Worm (Caenorhabditis elegans): ENCODE results near the gene aak-2.

ce11 chrX:16821533-16821932, 25.6 kb downstream of the aak-2 start:
- TF ChIP-seq ceh-8 (GFP tag; optimal IDR thresholded peaks at IDR 0.05) (no peak), lin-15B (tag; optimal IDR thresholded peaks at IDR 0.05) (no peak)
